Worm (Caenorhabditis elegans) whole organism, early embryonic: ENCODE data around the gene gna-1.

ENCODE experiments used
- B0310.2 ChIP-seq: sonication (generic microtip); optimal IDR thresholded peaks from 2 replicates; lab custom pipeline; 2016; ENCODE audit warnings: mild to moderate bottlenecking, missing genetic modification characterization, missing compliant biosample characterization
- F13C5.2 ChIP-seq: sonication (generic microtip); optimal IDR thresholded peaks from 2 replicates; lab custom pipeline; 2017; ENCODE audit warnings: mild to moderate bottlenecking, missing genetic modification characterization, inconsistent platforms, missing compliant biosample characterization
- aly-1 ChIP-seq: sonication (generic microtip); optimal IDR thresholded peaks from 2 replicates; lab custom pipeline; 2016; ENCODE audit warnings: missing genetic modification characterization, missing compliant biosample characterization
- ama-1 ChIP-seq: fragments of 150-350 bp; optimal IDR thresholded peaks from 2 replicates; lab custom pipeline; 2014
- ceh-13 ChIP-seq: fragments of 200-800 bp; sonication (Bioruptor generic); optimal IDR thresholded peaks from 2 replicates; lab custom pipeline; 2018; ENCODE audit warnings: mild to moderate bottlenecking, missing genetic modification characterization, missing compliant biosample characterization
- ceh-36 ChIP-seq: sonication (generic microtip); optimal IDR thresholded peaks from 2 replicates; lab custom pipeline; 2016; ENCODE audit warnings: missing genetic modification characterization, inconsistent platforms, missing compliant biosample characterization
- ets-7 ChIP-seq: sonication (generic microtip); optimal IDR thresholded peaks from 2 replicates; lab custom pipeline; 2016; ENCODE audit warnings: missing genotype, missing genetic modification characterization, missing compliant biosample characterization
- flt-1 ChIP-seq: fragments of 200-800 bp; sonication (Bioruptor generic); IDR thresholded peaks from 2 replicates; pipeline ENCODE4 v1.3.6; 2022; ENCODE audit warnings: missing genetic modification characterization, missing compliant biosample characterization
- hmbx-1 ChIP-seq: sonication (generic microtip); optimal IDR thresholded peaks from 2 replicates; lab custom pipeline; 2016; ENCODE audit warnings: mild to moderate bottlenecking, missing genetic modification characterization, missing compliant biosample characterization
- hmg-4 ChIP-seq: fragments of 200-800 bp; sonication (Bioruptor generic); optimal IDR thresholded peaks from 2 replicates; lab custom pipeline; 2018; ENCODE audit warnings: mild to moderate bottlenecking, missing genetic modification characterization, missing compliant biosample characterization
- hnd-1 ChIP-seq: sonication (generic microtip); optimal IDR thresholded peaks from 2 replicates; lab custom pipeline; 2016; ENCODE audit warnings: missing genetic modification characterization, missing compliant biosample characterization
- pes-1 ChIP-seq: fragments of 200-800 bp; sonication (Bioruptor generic); IDR thresholded peaks from 2 replicates; pipeline ENCODE4 v1.3.6; 2022; ENCODE audit warnings: missing genetic modification reagents, missing genetic modification characterization, missing compliant biosample characterization
- scrt-1 ChIP-seq: fragments of 200-800 bp; sonication (Bioruptor generic); IDR thresholded peaks from 2 replicates; pipeline ENCODE4 v1.3.6; 2022; ENCODE audit warnings: missing genetic modification characterization, missing compliant biosample characterization
- sea-1 ChIP-seq: fragments of 200-800 bp; sonication (Bioruptor generic); conservative IDR thresholded peaks from 2 replicates; pipeline ENCODE4 v1.3.6; 2022; ENCODE audit warnings: missing genetic modification characterization, missing compliant biosample characterization
- tbx-11 ChIP-seq: fragments of 200-800 bp; sonication (Bioruptor generic); IDR thresholded peaks from 2 replicates; pipeline ENCODE4 v1.3.6; 2022; ENCODE audit warnings: missing genetic modification characterization, missing compliant biosample characterization
- tbx-37 ChIP-seq: fragments of 200-800 bp; sonication (Bioruptor generic); conservative IDR thresholded peaks from 2 replicates; pipeline ENCODE4 v1.3.6; 2022; ENCODE audit warnings: missing genetic modification reagents, missing genetic modification characterization, missing compliant biosample characterization
- tra-4 ChIP-seq: sonication (generic microtip); optimal IDR thresholded peaks from 2 replicates; lab custom pipeline; 2017; ENCODE audit warnings: missing genetic modification characterization, missing compliant biosample characterization

The gna-1 gene

ce11 chrV:10292819-10293357, 27.1 kb downstream of the gna-1 start, which contains the start of gene col-149:
col-149 (minus strand) TSS chrV:10292869.
- TF ChIP-seq tbx-11 (no peak), B0310.2 (tag; lab: Kevin White, UChicago) (no peak), ets-7 (tag; lab: Kevin White, UChicago) (no peak), hnd-1 (tag; lab: Kevin White, UChicago) (no peak), flt-1 (GFP tag; lab: Robert Waterston, UW) (no peak), ama-1 (lab: Kevin White, UChicago) (no peak), pes-1 (no peak), ceh-36 (tag; lab: Kevin White, UChicago) (no peak), tra-4 (tag; lab: Kevin White, UChicago) (no peak), aly-1 (tag; lab: Kevin White, UChicago) (no peak), hmg-4 (no peak), ceh-13 (GFP tag; lab: Kevin White, UChicago) (no peak), F13C5.2 (no peak), sea-1 (no peak), tbx-37 (no peak), scrt-1 (GFP tag; lab: Robert Waterston, UW) (no peak), hmbx-1 (no peak)

ce11 chrV:10291848-10292247, 28.1 kb downstream of the gna-1 start:
- TF ChIP-seq hmg-4 = no peak
- TF ChIP-seq ceh-36 (tag; lab: Kevin White, UChicago) = no peak
- TF ChIP-seq ama-1 (lab: Kevin White, UChicago) = no peak
- TF ChIP-seq scrt-1 (GFP tag; lab: Robert Waterston, UW) = no peak
- TF ChIP-seq aly-1 (tag; lab: Kevin White, UChicago) = no peak
- TF ChIP-seq ets-7 (tag; lab: Kevin White, UChicago) = no peak
- no peak for TF ChIP-seq tbx-37
- TF ChIP-seq tra-4 (tag; lab: Kevin White, UChicago) = no peak
- no peak for TF ChIP-seq F13C5.2
- TF ChIP-seq B0310.2 (tag; lab: Kevin White, UChicago) = no peak
- TF ChIP-seq sea-1 = no peak
- no peak for TF ChIP-seq tbx-11
- TF ChIP-seq hmbx-1 = no peak
- TF ChIP-seq flt-1 (GFP tag; lab: Robert Waterston, UW) = no peak
- TF ChIP-seq ceh-13 (GFP tag; lab: Kevin White, UChicago) = no peak
- no peak for TF ChIP-seq hnd-1 (tag; lab: Kevin White, UChicago)
- no peak for TF ChIP-seq pes-1

ce11 chrV:10289743-10290142, 30.2 kb downstream of the gna-1 start, which contains the start of gene B0024.15:
B0024.15 (plus strand) TSS chrV:10290043.
- TF ChIP-seq F13C5.2 = no peak
- TF ChIP-seq ceh-13 (GFP tag; lab: Kevin White, UChicago) = no peak

- TF ChIP-seq aly-1 (tag; lab: Kevin White, UChicago) (no peak), ets-7 (tag; lab: Kevin White, UChicago) (no peak), tbx-11 (no peak), hmbx-1 (no peak), scrt-1 (GFP tag; lab: Robert Waterston, UW) (no peak), B0310.2 (tag; lab: Kevin White, UChicago) (no peak), pes-1 (no peak), tbx-37 (no peak), ama-1 (lab: Kevin White, UChicago) (no peak), sea-1 (no peak)
These were observed 32.7 kb downstream of the gna-1 start, which contains the start of gene B0024.3 for ce11 chrV:10287260-10287659. B0024.3 (plus strand) TSS chrV:10287560.

- no peak for TF ChIP-seq hnd-1 (tag; lab: Kevin White, UChicago)
- no peak for TF ChIP-seq pes-1
- TF ChIP-seq tra-4 (tag; lab: Kevin White, UChicago) = no peak
- no peak for TF ChIP-seq aly-1 (tag; lab: Kevin White, UChicago)
- TF ChIP-seq flt-1 (GFP tag; lab: Robert Waterston, UW) = no peak
- no peak for TF ChIP-seq ceh-36 (tag; lab: Kevin White, UChicago)
- TF ChIP-seq ceh-13 (GFP tag; lab: Kevin White, UChicago) = no peak
- no peak for TF ChIP-seq ama-1 (lab: Kevin White, UChicago)
- no peak for TF ChIP-seq F13C5.2
- TF ChIP-seq B0310.2 (tag; lab: Kevin White, UChicago) = no peak
- TF ChIP-seq sea-1 = no peak
These were observed 34.1 kb downstream of the gna-1 start for ce11 chrV:10285853-10286252.

ce11 chrV:10283444-10283843, 36.5 kb downstream of the gna-1 start, which contains the start of gene lys-3:
lys-3 (minus strand) TSS chrV:10283544.
- TF ChIP-seq pes-1 (no peak), aly-1 (tag; lab: Kevin White, UChicago) (no peak), tbx-37 (no peak), F13C5.2 (no peak), ama-1 (lab: Kevin White, UChicago) (no peak), ceh-13 (GFP tag; lab: Kevin White, UChicago) (no peak), flt-1 (GFP tag; lab: Robert Waterston, UW) (no peak), sea-1 (no peak), hnd-1 (tag; lab: Kevin White, UChicago) (no peak)

- TF ChIP-seq tbx-11 (no peak), ets-7 (tag; lab: Kevin White, UChicago) (no peak), tbx-37 (no peak), scrt-1 (GFP tag; lab: Robert Waterston, UW) (no peak), flt-1 (GFP tag; lab: Robert Waterston, UW) (no peak), tra-4 (tag; lab: Kevin White, UChicago) (no peak), hnd-1 (tag; lab: Kevin White, UChicago) (no peak), hmbx-1 (no peak), F13C5.2 (no peak)
These were observed 38.6 kb downstream of the gna-1 start, which contains the start of gene lys-2 for ce11 chrV:10281374-10281773. lys-2 (minus strand) TSS chrV:10281474.

- TF ChIP-seq tra-4 (tag; lab: Kevin White, UChicago) (no peak), tbx-37 (no peak), aly-1 (tag; lab: Kevin White, UChicago) (no peak), hnd-1 (tag; lab: Kevin White, UChicago) (no peak), sea-1 (no peak), tbx-11 (no peak), scrt-1 (GFP tag; lab: Robert Waterston, UW) (no peak), pes-1 (no peak), ama-1 (lab: Kevin White, UChicago) (no peak), ets-7 (tag; lab: Kevin White, UChicago) (no peak), flt-1 (GFP tag; lab: Robert Waterston, UW) (no peak), B0310.2 (tag; lab: Kevin White, UChicago) (no peak)
These were observed 39.8 kb downstream of the gna-1 start for ce11 chrV:10280112-10280511.
